Worm (Caenorhabditis elegans) whole organism, early embryonic: Measurements from ENCODE around the gene rsp-7.

Experiments used
- B0310.2 ChIP-seq: sonication (generic microtip); optimal IDR thresholded peaks from 2 replicates; lab custom pipeline; 2016; ENCODE audit warnings: mild to moderate bottlenecking, missing genetic modification characterization, missing compliant biosample characterization
- F13C5.2 ChIP-seq: sonication (generic microtip); optimal IDR thresholded peaks from 2 replicates; lab custom pipeline; 2017; ENCODE audit warnings: mild to moderate bottlenecking, missing genetic modification characterization, inconsistent platforms, missing compliant biosample characterization
- aly-1 ChIP-seq: sonication (generic microtip); optimal IDR thresholded peaks from 2 replicates; lab custom pipeline; 2016; ENCODE audit warnings: missing genetic modification characterization, missing compliant biosample characterization
- ama-1 ChIP-seq: fragments of 150-350 bp; optimal IDR thresholded peaks from 2 replicates; lab custom pipeline; 2014
- ceh-13 ChIP-seq: fragments of 200-800 bp; sonication (Bioruptor generic); optimal IDR thresholded peaks from 2 replicates; lab custom pipeline; 2018; ENCODE audit warnings: mild to moderate bottlenecking, missing genetic modification characterization, missing compliant biosample characterization
- ceh-36 ChIP-seq: sonication (generic microtip); optimal IDR thresholded peaks from 2 replicates; lab custom pipeline; 2016; ENCODE audit warnings: missing genetic modification characterization, inconsistent platforms, missing compliant biosample characterization
- ets-7 ChIP-seq: sonication (generic microtip); optimal IDR thresholded peaks from 2 replicates; lab custom pipeline; 2016; ENCODE audit warnings: missing genotype, missing genetic modification characterization, missing compliant biosample characterization
- flt-1 ChIP-seq: fragments of 200-800 bp; sonication (Bioruptor generic); IDR thresholded peaks from 2 replicates; pipeline ENCODE4 v1.3.6; 2022; ENCODE audit warnings: missing genetic modification characterization, missing compliant biosample characterization
- hmbx-1 ChIP-seq: sonication (generic microtip); optimal IDR thresholded peaks from 2 replicates; lab custom pipeline; 2016; ENCODE audit warnings: mild to moderate bottlenecking, missing genetic modification characterization, missing compliant biosample characterization
- hmg-4 ChIP-seq: fragments of 200-800 bp; sonication (Bioruptor generic); optimal IDR thresholded peaks from 2 replicates; lab custom pipeline; 2018; ENCODE audit warnings: mild to moderate bottlenecking, missing genetic modification characterization, missing compliant biosample characterization
- hnd-1 ChIP-seq: sonication (generic microtip); optimal IDR thresholded peaks from 2 replicates; lab custom pipeline; 2016; ENCODE audit warnings: missing genetic modification characterization, missing compliant biosample characterization
- pes-1 ChIP-seq: fragments of 200-800 bp; sonication (Bioruptor generic); IDR thresholded peaks from 2 replicates; pipeline ENCODE4 v1.3.6; 2022; ENCODE audit warnings: missing genetic modification reagents, missing genetic modification characterization, missing compliant biosample characterization
- scrt-1 ChIP-seq: fragments of 200-800 bp; sonication (Bioruptor generic); IDR thresholded peaks from 2 replicates; pipeline ENCODE4 v1.3.6; 2022; ENCODE audit warnings: missing genetic modification characterization, missing compliant biosample characterization
- sea-1 ChIP-seq: fragments of 200-800 bp; sonication (Bioruptor generic); conservative IDR thresholded peaks from 2 replicates; pipeline ENCODE4 v1.3.6; 2022; ENCODE audit warnings: missing genetic modification characterization, missing compliant biosample characterization
- tbx-11 ChIP-seq: fragments of 200-800 bp; sonication (Bioruptor generic); IDR thresholded peaks from 2 replicates; pipeline ENCODE4 v1.3.6; 2022; ENCODE audit warnings: missing genetic modification characterization, missing compliant biosample characterization
- tbx-37 ChIP-seq: fragments of 200-800 bp; sonication (Bioruptor generic); conservative IDR thresholded peaks from 2 replicates; pipeline ENCODE4 v1.3.6; 2022; ENCODE audit warnings: missing genetic modification reagents, missing genetic modification characterization, missing compliant biosample characterization
- tra-4 ChIP-seq: sonication (generic microtip); optimal IDR thresholded peaks from 2 replicates; lab custom pipeline; 2017; ENCODE audit warnings: missing genetic modification characterization, missing compliant biosample characterization

The rsp-7 gene

ce11 chrII:10684954-10685353 lies 25.9 kb downstream of the rsp-7 start:
- no peak for TF ChIP-seq ceh-13 (GFP tag; lab: Kevin White, UChicago)
- TF ChIP-seq B0310.2, result no peak
- no peak for TF ChIP-seq tra-4 (tag; lab: Kevin White, UChicago)

- TF ChIP-seq hnd-1 (tag; lab: Kevin White, UChicago) (no peak), aly-1 (tag; lab: Kevin White, UChicago) (no peak), pes-1 (no peak), ceh-36 (tag; lab: Kevin White, UChicago) (no peak), hmg-4 (GFP tag; lab: Kevin White, UChicago) (no peak), sea-1 (GFP tag; lab: Robert Waterston, UW) (no peak), tbx-37 (GFP tag; lab: Robert Waterston, UW) (no peak), flt-1 (GFP tag; lab: Robert Waterston, UW) (no peak), ets-7 (tag; lab: Kevin White, UChicago) (no peak), tra-4 (tag; lab: Kevin White, UChicago) (no peak), hmbx-1 (tag; lab: Kevin White, UChicago) (no peak), F13C5.2 (tag; lab: Kevin White, UChicago) (no peak), ceh-13 (GFP tag; lab: Kevin White, UChicago) (no peak)
Measured at ce11 chrII:10693655-10694054, 34.6 kb downstream of the rsp-7 start, which contains the start of gene gbh-1. gbh-1 (minus strand) TSS chrII:10693803.

- TF ChIP-seq sea-1 (GFP tag; lab: Robert Waterston, UW) (no peak), ceh-36 (tag; lab: Kevin White, UChicago) (no peak), hmbx-1 (tag; lab: Kevin White, UChicago) (no peak), F13C5.2 (tag; lab: Kevin White, UChicago) (no peak), aly-1 (tag; lab: Kevin White, UChicago) (no peak), hmg-4 (GFP tag; lab: Kevin White, UChicago) (no peak), scrt-1 (no peak)
Measured at ce11 chrII:10694713-10695112, 35.7 kb downstream of the rsp-7 start, which contains the start of gene lgc-57. lgc-57 (plus strand) TSS chrII:10695013.

ce11 chrII:10696060-10696459 lies 37.1 kb downstream of the rsp-7 start:
- TF ChIP-seq ets-7 (tag; lab: Kevin White, UChicago) (no peak), ama-1 (lab: Kevin White, UChicago) (no peak), hmbx-1 (tag; lab: Kevin White, UChicago) (no peak), scrt-1 (no peak), tbx-11 (GFP tag; lab: Robert Waterston, UW) (no peak), ceh-36 (tag; lab: Kevin White, UChicago) (no peak), sea-1 (GFP tag; lab: Robert Waterston, UW) (no peak), flt-1 (GFP tag; lab: Robert Waterston, UW) (no peak), B0310.2 (no peak), pes-1 (no peak)

- TF ChIP-seq aly-1 (tag; lab: Kevin White, UChicago) (no peak), sea-1 (GFP tag; lab: Robert Waterston, UW) (no peak), hnd-1 (tag; lab: Kevin White, UChicago) (no peak), tra-4 (tag; lab: Kevin White, UChicago) (no peak), ets-7 (tag; lab: Kevin White, UChicago) (no peak), tbx-37 (GFP tag; lab: Robert Waterston, UW) (no peak), pes-1 (no peak), hmg-4 (GFP tag; lab: Kevin White, UChicago) (no peak), hmbx-1 (tag; lab: Kevin White, UChicago) (no peak)
Measured at ce11 chrII:10703594-10704384, 44.8 kb downstream of the rsp-7 start, which contains the start of gene col-79. col-79 (plus strand) TSS chrII:10703613.

- no peak for TF ChIP-seq ceh-13 (GFP tag; lab: Kevin White, UChicago)
- TF ChIP-seq tbx-11 (GFP tag; lab: Robert Waterston, UW), result no peak
- TF ChIP-seq scrt-1, result no peak
- no peak for TF ChIP-seq pes-1
- TF ChIP-seq tbx-37 (GFP tag; lab: Robert Waterston, UW), result no peak
- no peak for TF ChIP-seq F13C5.2 (tag; lab: Kevin White, UChicago)
- no peak for TF ChIP-seq ceh-36 (tag; lab: Kevin White, UChicago)
- no peak for TF ChIP-seq hnd-1 (tag; lab: Kevin White, UChicago)
- no peak for TF ChIP-seq flt-1 (GFP tag; lab: Robert Waterston, UW)
- TF ChIP-seq aly-1 (tag; lab: Kevin White, UChicago), result no peak
- TF ChIP-seq B0310.2, result no peak
- no peak for TF ChIP-seq hmbx-1 (tag; lab: Kevin White, UChicago)
- no peak for TF ChIP-seq tra-4 (tag; lab: Kevin White, UChicago)
- TF ChIP-seq sea-1 (GFP tag; lab: Robert Waterston, UW), result no peak
- no peak for TF ChIP-seq ama-1 (lab: Kevin White, UChicago)
- TF ChIP-seq hmg-4 (GFP tag; lab: Kevin White, UChicago), result no peak
- TF ChIP-seq ets-7 (tag; lab: Kevin White, UChicago), result no peak
Measured at ce11 chrII:10704575-10705170, 45.7 kb downstream of the rsp-7 start, which contains the start of gene col-39. col-39 (plus strand) TSS chrII:10704916.
